Worm (Caenorhabditis elegans): Measurements from ENCODE around the gene pitr-5.

ce11 chrV:7166709-7167108 is 17.9 kb upstream of the pitr-5 start, which contains the start of gene ugt-36:
- no peak for TF ChIP-seq hlh-4 (tag; optimal IDR thresholded peaks at IDR 0.05)
- TF ChIP-seq grh-1 (GFP tag; IDR thresholded peaks at IDR 0.05): no peak
- TF ChIP-seq sox-4 (tag; optimal IDR thresholded peaks at IDR 0.05): no peak
- no peak for TF ChIP-seq tbx-2 (tag; optimal IDR thresholded peaks at IDR 0.05)
- no peak for TF ChIP-seq ztf-11 (tag; optimal IDR thresholded peaks at IDR 0.05)
- TF ChIP-seq pqm-1 (tag; optimal IDR thresholded peaks at IDR 0.05): no peak
- no peak for TF ChIP-seq fkh-4 (tag; optimal IDR thresholded peaks at IDR 0.05; ENCODE audit: borderline replicate concordance)
- TF ChIP-seq lin-39 (tag; optimal IDR thresholded peaks at IDR 0.05): no peak
- no peak for TF ChIP-seq nhr-237 (tag; optimal IDR thresholded peaks at IDR 0.05)
- TF ChIP-seq ztf-4 (tag; optimal IDR thresholded peaks at IDR 0.05): no peak
- TF ChIP-seq snpc-4 (tag; optimal IDR thresholded peaks at IDR 0.05): no peak
- TF ChIP-seq elt-3 (tag; optimal IDR thresholded peaks at IDR 0.05): no peak
- no peak for TF ChIP-seq skn-1 (tag; optimal IDR thresholded peaks at IDR 0.05)
- TF ChIP-seq xbp-1 (tag; optimal IDR thresholded peaks at IDR 0.05): no peak

Data from whole organism, L1 larva.